Fruit fly (Drosophila melanogaster): ENCODE measurements around the gene CG10898.

CG10898 gene

DNA sequence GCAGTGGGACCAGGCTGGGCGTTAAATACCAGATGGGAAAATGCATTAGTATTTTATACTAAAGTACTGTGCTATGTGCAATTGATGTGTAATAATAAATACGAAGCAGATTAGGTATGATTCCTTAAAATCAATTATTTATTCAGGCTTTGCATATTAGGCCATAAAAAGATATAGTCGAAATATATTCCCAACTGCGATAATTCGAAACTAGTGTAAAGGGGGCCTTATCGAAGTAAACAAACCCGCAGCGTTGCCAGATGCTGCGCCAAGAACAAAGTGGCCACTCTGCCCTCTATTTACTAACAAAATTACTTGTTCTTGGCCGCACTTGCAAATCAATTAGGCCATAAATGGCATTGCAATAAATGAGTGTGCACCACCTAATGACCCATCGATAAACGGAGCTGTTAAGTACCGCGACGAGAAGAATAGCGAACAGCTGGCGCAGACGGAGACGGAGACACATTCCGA lies at the start of gene CG10898 (continued):
- TF ChIP-seq Jarid2 (GFP tag; optimal IDR thresholded peaks at IDR 0.05) (peak; percentile 43), Med (GFP tag) (peak; percentile 98), CG4854 (GFP tag; optimal IDR thresholded peaks at IDR 0.05) (peak; percentile 57), CrebB (tag; optimal IDR thresholded peaks at IDR 0.05) (peak; percentile 71), Pdp1 (GFP tag; optimal IDR thresholded peaks at IDR 0.05) (peak; percentile 81 to 89), vfl (GFP tag; optimal IDR thresholded peaks at IDR 0.05) (peak; percentile 68), gce (GFP tag; IDR thresholded peaks at IDR 0.05) (peak; percentile 84; the same call in 2 of the 3 replicates), Drgx (GFP tag; IDR thresholded peaks at IDR 0.05) (peak; percentile 73), Ada2b (GFP tag; IDR thresholded peaks at IDR 0.05) (peak; percentile 80), CG13894 (tag; optimal IDR thresholded peaks at IDR 0.05) (peak; percentile 77), Rx (GFP tag; IDR thresholded peaks at IDR 0.05) (peak; percentile 83), Lpt (GFP tag; optimal IDR thresholded peaks at IDR 0.05) (no peak), maf-S (GFP tag; optimal IDR thresholded peaks at IDR 0.05) (peak; percentile 88), CG13424 (tag; optimal IDR thresholded peaks at IDR 0.05) (peak; percentile 86), ab (GFP tag; optimal IDR thresholded peaks at IDR 0.05) (peak; percentile 65), knrl (GFP tag; IDR thresholded peaks at IDR 0.05; ENCODE audit: partially characterized antibody) (peak; percentile 52; the same call in 2 of the 3 replicates), HLHmδ (GFP tag; optimal IDR thresholded peaks at IDR 0.05) (no peak), CG5180 (GFP tag; optimal IDR thresholded peaks at IDR 0.05) (no peak), bigmax (GFP tag; optimal IDR thresholded peaks at IDR 0.05) (no peak), luna (GFP tag; optimal IDR thresholded peaks at IDR 0.05) (peak; percentile 68), nerfin-1 (tag; optimal IDR thresholded peaks at IDR 0.05) (peak; percentile 96), zfh1 (GFP tag; IDR thresholded peaks at IDR 0.05) (peak; percentile 87), Xbp1 (GFP tag; optimal IDR thresholded peaks at IDR 0.05) (peak; percentile 92), grn (GFP tag; optimal IDR thresholded peaks at IDR 0.05) (peak; percentile 44), CG11398 (GFP tag; optimal IDR thresholded peaks at IDR 0.05) (peak; percentile 83), al (GFP tag; IDR thresholded peaks at IDR 0.05) (peak; percentile 78), CG10147 (GFP tag; optimal IDR thresholded peaks at IDR 0.05) (peak; percentile 66), repo (GFP tag; optimal IDR thresholded peaks at IDR 0.05) (peak; percentile 86), CG4282 (GFP tag; optimal IDR thresholded peaks at IDR 0.05) (peak; percentile 59), CG3838 (GFP tag; optimal IDR thresholded peaks at IDR 0.05) (peak; percentile 67), gro (GFP tag; optimal IDR thresholded peaks at IDR 0.05) (peak; percentile 86), ERR (GFP tag; optimal IDR thresholded peaks at IDR 0.05) (peak; percentile 82)

DNA sequence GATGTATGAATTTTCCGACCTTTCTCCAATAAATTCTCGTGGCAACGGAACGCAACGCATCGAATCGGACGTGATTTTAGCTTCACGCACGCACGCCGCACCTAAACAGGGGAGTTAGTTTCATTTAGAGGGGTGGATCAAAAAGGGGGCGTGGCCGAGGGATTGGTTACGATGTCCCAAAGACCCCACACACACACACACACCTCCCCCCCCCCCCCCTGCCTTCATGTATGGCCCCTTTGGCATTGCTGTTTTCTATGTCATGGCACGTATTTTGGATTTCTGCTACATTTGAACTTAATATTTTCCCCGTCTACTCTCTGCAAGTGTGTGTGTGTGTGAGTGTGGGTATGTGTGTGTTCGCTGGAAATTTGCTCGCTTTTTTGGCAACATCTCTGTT lies 25.7 kb upstream of the CG10898 start:
- TF ChIP-seq CG9797 (GFP tag; optimal IDR thresholded peaks at IDR 0.05) (no peak), abd-A (tag; optimal IDR thresholded peaks at IDR 0.05) (peak; percentile 42), Hr39 (optimal IDR thresholded peaks at IDR 0.05) (peak; percentile 70)

DNA sequence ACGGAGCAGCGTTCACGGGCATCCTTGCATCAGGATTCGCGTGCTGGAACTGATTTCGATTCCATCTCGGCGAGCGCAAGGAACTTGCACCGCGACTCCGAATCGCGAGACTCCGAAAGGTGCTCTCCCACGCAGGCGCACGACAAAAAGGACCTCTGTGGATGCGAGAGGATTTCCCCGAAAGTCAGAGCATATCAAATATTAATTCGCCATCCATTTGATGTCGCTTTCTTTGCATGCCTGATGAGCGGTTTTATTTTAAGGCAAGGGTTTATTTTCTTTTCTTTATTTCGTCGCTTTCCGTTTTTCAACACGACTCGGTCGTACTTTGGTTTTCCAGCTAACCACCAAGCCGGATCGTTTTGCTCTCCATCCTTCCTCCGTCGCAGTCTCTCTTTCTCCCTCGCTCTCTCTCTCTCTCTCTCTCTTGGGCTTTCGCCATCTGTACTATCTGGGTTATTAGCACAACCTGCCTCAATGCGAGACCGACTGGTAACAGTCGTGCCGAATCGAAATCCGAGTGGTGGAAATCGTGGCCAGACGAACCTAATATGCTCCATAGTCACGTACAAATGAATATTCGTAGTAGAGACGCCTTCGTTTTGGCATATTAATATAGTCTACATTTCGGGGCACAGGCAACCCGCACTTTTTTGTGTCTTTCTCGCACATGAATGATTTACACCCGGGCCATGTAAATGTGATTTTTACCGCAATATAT lies 14.5 kb upstream of the CG10898 start, which contains the start of gene dpr4:
Gene dpr4 (minus strand): TSS at position 51 of the 721 bp plus-strand sequence.
- TF ChIP-seq abd-A (tag; optimal IDR thresholded peaks at IDR 0.05) (peak; percentile 59), Sox102F (GFP tag; optimal IDR thresholded peaks at IDR 0.05) (no peak), Hey (tag; optimal IDR thresholded peaks at IDR 0.05) (no peak), CG13894 (tag; optimal IDR thresholded peaks at IDR 0.05) (peak; percentile 84), ewg (GFP tag; optimal IDR thresholded peaks at IDR 0.05) (peak; percentile 80), CG6854 (GFP tag; optimal IDR thresholded peaks at IDR 0.05) (no peak), Hmx (GFP tag; optimal IDR thresholded peaks at IDR 0.05) (no peak), Dll (GFP tag; IDR thresholded peaks at IDR 0.05; ENCODE audit: partially characterized antibody) (no peak), CG14050 (GFP tag; IDR thresholded peaks at IDR 0.05) (no peak), Trl (optimal IDR thresholded peaks at IDR 0.05) (peak; percentile 43 to 81), Trl (GFP tag; optimal IDR thresholded peaks at IDR 0.05) (no peak), Hsf (GFP tag; optimal IDR thresholded peaks at IDR 0.05) (no peak), Deaf1 (tag; optimal IDR thresholded peaks at IDR 0.05) (peak; percentile 92), pnt (GFP tag; optimal IDR thresholded peaks at IDR 0.05) (no peak), CG6175 (GFP tag; IDR thresholded peaks at IDR 0.05) (no peak), CG15479 (GFP tag; optimal IDR thresholded peaks at IDR 0.05) (peak; percentile 57), tin (GFP tag; optimal IDR thresholded peaks at IDR 0.05) (no peak)

Data from whole organism, embryonic.